Worm (Caenorhabditis elegans) whole organism, L1 larva: ENCODE measurements around the gene ZC262.13.

Experiments
- C04F5.9 ChIP-seq: sonication (generic microtip); optimal IDR thresholded peaks from 2 replicates; lab custom pipeline; 2016; ENCODE audit warnings: missing genetic modification characterization, missing compliant biosample characterization
- C16A3.4 ChIP-seq: fragments of 150-350 bp; optimal IDR thresholded peaks from 2 replicates; lab custom pipeline; 2014; ENCODE audit warnings: missing biosample characterization, missing genetic modification characterization
- C34B4.2 ChIP-seq: sonication (generic microtip); optimal IDR thresholded peaks from 2 replicates; lab custom pipeline; 2017; ENCODE audit warnings: mild to moderate bottlenecking, missing genetic modification characterization, missing compliant biosample characterization
- F16B12.6 ChIP-seq: fragments of 150-350 bp; optimal IDR thresholded peaks from 2 replicates; lab custom pipeline; 2014; ENCODE audit warnings: missing biosample characterization, missing genetic modification characterization
- ama-1 ChIP-seq: fragments of 150-350 bp; optimal IDR thresholded peaks from 2 replicates; lab custom pipeline; 2014
- ceh-8 ChIP-seq: fragments of 200-800 bp; sonication (Bioruptor generic); optimal IDR thresholded peaks from 2 replicates; lab custom pipeline; 2018; ENCODE audit warnings: mild to moderate bottlenecking, missing genetic modification characterization, moderate library complexity, missing compliant biosample characterization
- ceh-82 ChIP-seq, 3 experiments: fragments of 150-350 bp in 1 of 3; sonication (generic microtip) in 2 of 3; optimal IDR thresholded peaks; 2 replicates each; lab custom pipeline; 2014 to 2017; ENCODE audit warnings: missing biosample characterization in 3 of 3, missing genetic modification characterization in 3 of 3
- dpl-1 ChIP-seq, 3 experiments: fragments of 150-350 bp in 2 of 3; sonication (generic microtip) in 1 of 3; optimal IDR thresholded peaks; 2 replicates each; lab custom pipeline; 2014 to 2017; ENCODE audit warnings: missing biosample characterization in 3 of 3, missing genetic modification characterization in 3 of 3, missing genetic modification reagents in 3 of 3
- dsc-1 ChIP-seq: sonication (generic microtip); optimal IDR thresholded peaks from 2 replicates; lab custom pipeline; 2016; ENCODE audit warnings: mild to moderate bottlenecking, missing genetic modification characterization, missing compliant biosample characterization
- efl-3 ChIP-seq: fragments of 200-800 bp; sonication (Bioruptor generic); optimal IDR thresholded peaks from 2 replicates; lab custom pipeline; 2018; ENCODE audit warnings: mild to moderate bottlenecking, missing genetic modification characterization, missing compliant biosample characterization
- elt-2 ChIP-seq: sonication (generic microtip); optimal IDR thresholded peaks from 2 replicates; lab custom pipeline; 2016; ENCODE audit warnings: missing genetic modification characterization, mild to moderate bottlenecking, inconsistent platforms, missing compliant biosample characterization, missing genetic modification reagents
- elt-3 ChIP-seq, 6 experiments: fragments of 150-350 bp in 1 of 6; sonication (generic microtip); optimal IDR thresholded peaks; 2 replicates each; lab custom pipeline; 2017 to 2018; ENCODE audit warnings: missing biosample characterization in 6 of 6, missing genetic modification characterization in 6 of 6, inconsistent platforms in 1 of 6
- fkh-8 ChIP-seq: sonication (generic microtip); optimal IDR thresholded peaks from 2 replicates; lab custom pipeline; 2016; ENCODE audit warnings: mild to moderate bottlenecking, missing genetic modification characterization, missing compliant biosample characterization
- fos-1 ChIP-seq: fragments of 150-350 bp; optimal IDR thresholded peaks from 2 replicates; lab custom pipeline; 2014; ENCODE audit warnings: missing biosample characterization, missing genetic modification characterization
- grh-1 ChIP-seq: fragments of 200-800 bp; sonication (Bioruptor generic); IDR thresholded peaks from 2 replicates; pipeline ENCODE4 v1.3.6; 2022; ENCODE audit warnings: missing genetic modification reagents, missing genetic modification characterization, missing compliant biosample characterization
- hlh-17 ChIP-seq: fragments of 200-800 bp; sonication (Bioruptor generic); optimal IDR thresholded peaks from 2 replicates; lab custom pipeline; 2018; ENCODE audit warnings: missing genetic modification characterization, mild to moderate bottlenecking, missing compliant biosample characterization, moderate library complexity, borderline replicate concordance
- hlh-4 ChIP-seq: sonication (generic microtip); optimal IDR thresholded peaks from 2 replicates; lab custom pipeline; 2016; ENCODE audit warnings: mild to moderate bottlenecking, missing genetic modification characterization, missing compliant biosample characterization
- hpl-2 ChIP-seq: fragments of 150-350 bp; optimal IDR thresholded peaks from 2 replicates; lab custom pipeline; 2014; ENCODE audit warnings: missing biosample characterization, missing genetic modification reagents, missing genetic modification characterization
- irx-1 ChIP-seq: sonication (generic microtip); optimal IDR thresholded peaks from 2 replicates; lab custom pipeline; 2016; ENCODE audit warnings: missing genetic modification characterization, missing compliant biosample characterization
- isw-1 ChIP-seq: fragments of 200-800 bp; sonication (Bioruptor generic); IDR thresholded peaks from 2 replicates; pipeline ENCODE4 v1.3.6; 2022; ENCODE audit warnings: missing genetic modification characterization, missing compliant biosample characterization
- lin-13 ChIP-seq: fragments of 150-350 bp; optimal IDR thresholded peaks from 2 replicates; lab custom pipeline; 2014; ENCODE audit warnings: missing biosample characterization, missing genetic modification reagents, missing genetic modification characterization
- lin-14 ChIP-seq: fragments of 200-800 bp; sonication (Bioruptor generic); optimal IDR thresholded peaks from 2 replicates; lab custom pipeline; 2018; ENCODE audit warnings: mild to moderate bottlenecking, missing genetic modification characterization, moderate library complexity, missing compliant biosample characterization
- lin-15B ChIP-seq: fragments of 150-350 bp; sonication (generic microtip); optimal IDR thresholded peaks from 3 replicates; lab custom pipeline; 2014; ENCODE audit warnings: missing biosample characterization, missing genetic modification characterization
- lir-3 ChIP-seq: sonication (generic microtip); optimal IDR thresholded peaks from 2 replicates; lab custom pipeline; 2016; ENCODE audit warnings: mild to moderate bottlenecking, missing genetic modification characterization, moderate library complexity, missing compliant biosample characterization; ENCODE audit not compliant: poor library complexity
- lsy-2 ChIP-seq, 2 experiments: fragments of 150-350 bp; optimal IDR thresholded peaks; 2 replicates each; lab custom pipeline; 2014; ENCODE audit warnings: missing biosample characterization in 2 of 2, missing genetic modification characterization in 2 of 2
- mab-9 ChIP-seq: fragments of 200-800 bp; sonication (Bioruptor generic); IDR thresholded peaks from 2 replicates; pipeline ENCODE4 v1.3.6; 2022; ENCODE audit warnings: missing genetic modification reagents, missing genetic modification characterization, missing compliant biosample characterization
- mdl-1 ChIP-seq, 2 experiments: fragments of 150-350 bp; optimal IDR thresholded peaks; 2 replicates each; lab custom pipeline; 2014 to 2017; ENCODE audit warnings: missing biosample characterization in 2 of 2, missing genetic modification characterization in 2 of 2, inconsistent platforms in 1 of 2
- mef-2 ChIP-seq: fragments of 150-350 bp; optimal IDR thresholded peaks from 2 replicates; lab custom pipeline; 2014; ENCODE audit warnings: missing biosample characterization, missing genetic modification characterization
- mep-1 ChIP-seq: fragments of 150-350 bp; optimal IDR thresholded peaks from 2 replicates; lab custom pipeline; 2014; ENCODE audit warnings: missing biosample characterization, missing genetic modification characterization
- nhr-19 ChIP-seq: fragments of 200-800 bp; sonication (Bioruptor generic); conservative IDR thresholded peaks from 2 replicates; pipeline ENCODE4 v1.3.6; 2022; ENCODE audit warnings: missing genetic modification characterization, missing compliant biosample characterization
- nhr-20 ChIP-seq: sonication (generic microtip); optimal IDR thresholded peaks from 2 replicates; lab custom pipeline; 2016; ENCODE audit warnings: mild to moderate bottlenecking, missing genetic modification characterization, missing compliant biosample characterization
- nhr-237 ChIP-seq: fragments of 150-350 bp; optimal IDR thresholded peaks from 2 replicates; lab custom pipeline; 2014; ENCODE audit warnings: missing biosample characterization, missing genetic modification characterization
- nhr-28 ChIP-seq: fragments of 150-350 bp; optimal IDR thresholded peaks from 2 replicates; lab custom pipeline; 2014; ENCODE audit warnings: missing biosample characterization, missing genetic modification characterization
- nhr-47 ChIP-seq: sonication (generic microtip); optimal IDR thresholded peaks from 2 replicates; lab custom pipeline; 2016; ENCODE audit warnings: mild to moderate bottlenecking, missing genetic modification characterization, moderate library complexity, missing compliant biosample characterization
- nhr-71 ChIP-seq: sonication (generic microtip); optimal IDR thresholded peaks from 2 replicates; lab custom pipeline; 2016; ENCODE audit warnings: mild to moderate bottlenecking, missing genetic modification characterization, moderate library complexity, missing compliant biosample characterization
- nhr-84 ChIP-seq: sonication (generic microtip); optimal IDR thresholded peaks from 2 replicates; lab custom pipeline; 2017; ENCODE audit warnings: missing biosample characterization, missing genetic modification characterization
- nhr-85 ChIP-seq: sonication (generic microtip); peaks from one replicate; lab custom pipeline; 2016; ENCODE audit warnings: missing genetic modification characterization, inconsistent platforms, missing compliant biosample characterization
- nhr-90 ChIP-seq: sonication (generic microtip); optimal IDR thresholded peaks from 2 replicates; lab custom pipeline; 2016; ENCODE audit warnings: mild to moderate bottlenecking, missing genetic modification characterization, missing compliant biosample characterization; ENCODE audit not compliant: poor library complexity
- skn-1 ChIP-seq: fragments of 150-350 bp; optimal IDR thresholded peaks from 2 replicates; lab custom pipeline; 2014; ENCODE audit warnings: missing biosample characterization, missing genetic modification characterization
- snpc-4 ChIP-seq: fragments of 150-350 bp; optimal IDR thresholded peaks from 2 replicates; lab custom pipeline; 2014; ENCODE audit warnings: missing biosample characterization, missing genetic modification characterization
- snu-23 ChIP-seq: sonication (generic microtip); optimal IDR thresholded peaks from 2 replicates; lab custom pipeline; 2016; ENCODE audit warnings: missing genetic modification characterization, missing compliant biosample characterization
- sox-4 ChIP-seq: sonication (generic microtip); optimal IDR thresholded peaks from 2 replicates; lab custom pipeline; 2016; ENCODE audit warnings: missing genetic modification characterization, missing compliant biosample characterization
- sptf-1 ChIP-seq: fragments of 150-350 bp; optimal IDR thresholded peaks from 2 replicates; lab custom pipeline; 2014; ENCODE audit warnings: missing biosample characterization, missing genetic modification characterization
- tbx-2 ChIP-seq: sonication (generic microtip); optimal IDR thresholded peaks from 2 replicates; lab custom pipeline; 2016; ENCODE audit warnings: missing genetic modification characterization, missing compliant biosample characterization
- tlp-1 ChIP-seq: fragments of 150-350 bp; optimal IDR thresholded peaks from 2 replicates; lab custom pipeline; 2014; ENCODE audit warnings: missing biosample characterization, missing genetic modification characterization
- unc-130 ChIP-seq: fragments of 150-350 bp; optimal IDR thresholded peaks from 2 replicates; lab custom pipeline; 2017; ENCODE audit warnings: missing biosample characterization, missing genetic modification characterization, inconsistent platforms
- unc-30 ChIP-seq: sonication (generic microtip); optimal IDR thresholded peaks from 2 replicates; lab custom pipeline; 2017; ENCODE audit warnings: missing biosample characterization, missing genetic modification characterization
- unc-98 ChIP-seq: fragments of 200-800 bp; sonication (Bioruptor generic); IDR thresholded peaks from 2 replicates; pipeline ENCODE4 v1.3.6; 2022; ENCODE audit warnings: missing genetic modification characterization, missing compliant biosample characterization
- xbp-1 ChIP-seq: sonication (generic microtip); optimal IDR thresholded peaks from 2 replicates; lab custom pipeline; 2016; ENCODE audit warnings: missing genetic modification characterization, missing compliant biosample characterization
- zag-1 ChIP-seq: fragments of 150-350 bp; optimal IDR thresholded peaks from 2 replicates; lab custom pipeline; 2014; ENCODE audit warnings: missing biosample characterization, missing genetic modification characterization
- ztf-11 ChIP-seq, 2 experiments: sonication (generic microtip); optimal IDR thresholded peaks; 2 replicates each; lab custom pipeline; 2016 to 2017; ENCODE audit warnings: missing genetic modification characterization in 2 of 2, missing biosample characterization in 1 of 2, missing compliant biosample characterization in 1 of 2
- ztf-4 ChIP-seq: fragments of 150-350 bp; optimal IDR thresholded peaks from 2 replicates; lab custom pipeline; 2014; ENCODE audit warnings: missing biosample characterization, missing genetic modification characterization

Gene ZC262.13

ce11 chrIII:8356407-8356881 lies 30.4 kb downstream of the ZC262.13 start (continued):
- TF ChIP-seq nhr-47 (tag; lab: Kevin White, UChicago) (peak; percentile 69), hpl-2 (GFP tag; lab: Kevin White, UChicago) (no peak), ztf-11 (tag; optimal IDR thresholded peaks at IDR 0.05; lab: Kevin White, UChicago) (peak in 1 of 2 experiments; percentile 56), snpc-4 (tag; lab: Kevin White, UChicago) (peak; percentile 26), fkh-8 (tag; lab: Kevin White, UChicago) (peak; percentile 80), xbp-1 (peak; percentile 57), ama-1 (lab: Kevin White, UChicago) (no peak), skn-1 (tag; lab: Kevin White, UChicago) (peak; percentile 19), elt-2 (tag; lab: Kevin White, UChicago) (peak; percentile 2), hlh-17 (GFP tag; lab: Kevin White, UChicago) (no peak), unc-30 (tag; lab: Kevin White, UChicago) (no peak), unc-130 (tag; lab: Kevin White, UChicago) (peak; percentile 42), C04F5.9 (tag; lab: Kevin White, UChicago) (peak; percentile 39), mef-2 (tag; lab: Kevin White, UChicago) (peak; percentile 29), nhr-237 (tag; lab: Kevin White, UChicago) (no peak), hlh-4 (tag; lab: Kevin White, UChicago) (no peak), nhr-90 (tag; lab: Kevin White, UChicago) (peak; percentile 63), ceh-8 (GFP tag; lab: Kevin White, UChicago) (peak; percentile 10), sptf-1 (tag; lab: Kevin White, UChicago) (no peak), lin-14 (GFP tag; lab: Kevin White, UChicago) (peak; percentile 95), isw-1 (peak; percentile 17; the same call in 1 of the 2 replicates), nhr-84 (tag; lab: Kevin White, UChicago) (no peak), C34B4.2 (tag; lab: Kevin White, UChicago) (no peak), sox-4 (tag; lab: Kevin White, UChicago) (no peak), mab-9 (GFP tag; lab: Robert Waterston, UW) (no peak), lin-15B (tag; lab: Kevin White, UChicago) (peak; percentile 46), nhr-71 (tag; lab: Kevin White, UChicago) (peak; percentile 87), grh-1 (GFP tag; lab: Robert Waterston, UW) (no peak), tlp-1 (tag; lab: Kevin White, UChicago) (no peak), efl-3 (GFP tag; lab: Kevin White, UChicago) (no peak), ceh-82 (tag; optimal IDR thresholded peaks at IDR 0.05; lab: Kevin White, UChicago) (peak; percentile 15 to 61 (median 54)), nhr-20 (tag; lab: Kevin White, UChicago) (peak; percentile 88), ztf-4 (tag; lab: Kevin White, UChicago) (peak; percentile 69), C16A3.4 (peak; percentile 69), snu-23 (peak; percentile 91), mep-1 (peak; percentile 82), elt-3 (tag; optimal IDR thresholded peaks at IDR 0.05; lab: Kevin White, UChicago) (peak in 2 of 6 experiments; percentile 5 to 24), nhr-19 (GFP tag; lab: Robert Waterston, UW) (peak; percentile 75), lsy-2 (tag; optimal IDR thresholded peaks at IDR 0.05; lab: Kevin White, UChicago) (peak; percentile 74 to 93), mdl-1 (tag; optimal IDR thresholded peaks at IDR 0.05; lab: Kevin White, UChicago) (peak in 1 of 2 experiments; percentile 51), dpl-1 (GFP tag; optimal IDR thresholded peaks at IDR 0.05; lab: Kevin White, UChicago) (peak; percentile 47 to 68 (median 55)), zag-1 (peak; percentile 3), dsc-1 (tag; lab: Kevin White, UChicago) (peak; percentile 58), fos-1 (tag; lab: Kevin White, UChicago) (peak; percentile 14), lin-13 (GFP tag; lab: Kevin White, UChicago) (peak; percentile 56), F16B12.6 (tag; lab: Kevin White, UChicago) (peak; percentile 16), irx-1 (tag; lab: Kevin White, UChicago) (peak; percentile 53), unc-98 (no peak), nhr-28 (tag; lab: Kevin White, UChicago) (no peak), lir-3 (tag; lab: Kevin White, UChicago) (peak; percentile 63), nhr-85 (peak; percentile 84), tbx-2 (tag; lab: Kevin White, UChicago) (peak; percentile 74)
